Fruit fly (Drosophila melanogaster) whole organism, adult: ENCODE data around the gene CG12213.

Experiments
- CG1620 ChIP-seq: fragments of 200-800 bp; sonication (Bioruptor generic); optimal IDR thresholded peaks from 2 replicates; lab custom pipeline; 2016; ENCODE audit warnings: missing biosample characterization, missing genetic modification characterization
- CG7045 ChIP-seq: fragments of 200-800 bp; sonication (Bioruptor generic); optimal IDR thresholded peaks from 2 replicates; lab custom pipeline; 2017; ENCODE audit warnings: missing biosample characterization, mild to moderate bottlenecking, missing genetic modification characterization
- Crg-1 ChIP-seq: fragments of 200-800 bp; sonication (Bioruptor generic); optimal IDR thresholded peaks from 2 replicates; lab custom pipeline; 2016; ENCODE audit warnings: missing biosample characterization, missing genetic modification characterization
- Hr96 ChIP-seq: fragments of 200-800 bp; sonication (Bioruptor generic); optimal IDR thresholded peaks from 2 replicates; lab custom pipeline; 2016; ENCODE audit warnings: missing biosample characterization, missing genetic modification characterization
- cnc ChIP-seq, 2 experiments: fragments of >200 bp; optimal IDR thresholded peaks; 2 replicates each; lab custom pipeline; 2017
- pad ChIP-seq: fragments of 200-800 bp; sonication (Bioruptor generic); optimal IDR thresholded peaks from 3 replicates; lab custom pipeline; 2017; ENCODE audit warnings: missing biosample characterization, missing genetic modification characterization, mild to moderate bottlenecking, moderate library complexity, missing genetic modification reagents

DNA sequence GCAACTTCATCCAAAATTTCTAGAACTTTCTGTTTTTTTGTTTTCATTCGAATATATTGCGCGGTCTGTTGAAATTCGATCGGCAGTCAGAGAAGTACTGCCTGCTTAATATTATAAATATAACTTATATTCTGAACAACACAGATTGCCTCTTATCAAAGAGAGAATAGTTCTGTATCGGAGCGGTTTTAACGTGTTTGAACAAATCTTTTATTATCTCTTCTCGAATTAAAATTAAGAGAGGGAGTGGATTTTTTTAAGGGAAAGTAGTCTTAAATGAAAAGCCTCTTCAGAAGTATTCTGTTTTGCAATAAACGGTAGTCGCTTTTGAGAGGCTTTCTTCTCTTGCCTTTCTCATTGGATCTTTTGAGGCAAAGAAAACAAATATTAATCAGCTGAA is 15.1 kb upstream of the CG12213 start:
- TF ChIP-seq pad (GFP tag; lab: Kevin White, UChicago), result no peak
- TF ChIP-seq CG7045 (GFP tag; lab: Kevin White, UChicago), result no peak
- no peak for TF ChIP-seq CG1620 (GFP tag; lab: Kevin White, UChicago)
- TF ChIP-seq cnc (optimal IDR thresholded peaks at IDR 0.05; lab: Kevin White, UChicago), result no peak
- TF ChIP-seq Crg-1, result no peak
- TF ChIP-seq Hr96 (GFP tag; lab: Kevin White, UChicago), result no peak
